Worm (Caenorhabditis elegans) whole organism, young adult: ENCODE data around the gene Y50D7A.1.

Source experiments
- B0019.2 ChIP-seq: fragments of 200-800 bp; sonication (Bioruptor generic); conservative IDR thresholded peaks from 2 replicates; pipeline ENCODE4 v1.3.6; 2022; ENCODE audit warnings: missing genetic modification reagents, missing genetic modification characterization, missing compliant biosample characterization
- B0035.1 ChIP-seq: sonication (generic microtip); optimal IDR thresholded peaks from 2 replicates; lab custom pipeline; 2016; ENCODE audit warnings: missing genetic modification characterization, mild to moderate bottlenecking, missing compliant biosample characterization, missing genotype, missing genetic modification reagents
- B0261.1 ChIP-seq: sonication (generic microtip); optimal IDR thresholded peaks from 2 replicates; lab custom pipeline; 2016; ENCODE audit warnings: mild to moderate bottlenecking, missing genetic modification characterization, moderate library complexity, missing compliant biosample characterization
- B0336.3 ChIP-seq: fragments of 200-800 bp; sonication (Bioruptor generic); IDR thresholded peaks from 2 replicates; pipeline ENCODE4 v1.3.6; 2022; ENCODE audit warnings: missing genetic modification characterization, missing compliant biosample characterization
- C17E4.6 ChIP-seq: fragments of 200-800 bp; sonication (Bioruptor generic); IDR thresholded peaks from 2 replicates; pipeline ENCODE4 v1.3.6; 2022; ENCODE audit warnings: missing genetic modification reagents, missing genetic modification characterization, missing compliant biosample characterization
- D2030.7 ChIP-seq: fragments of 200-800 bp; sonication (Bioruptor generic); IDR thresholded peaks from 2 replicates; pipeline ENCODE4 v1.3.6; 2022; ENCODE audit warnings: missing genetic modification reagents, missing genetic modification characterization, missing compliant biosample characterization
- F37B4.10 ChIP-seq: fragments of 200-800 bp; sonication (Bioruptor generic); IDR thresholded peaks from 2 replicates; pipeline ENCODE4 v1.3.6; 2022; ENCODE audit warnings: missing genetic modification characterization, missing compliant biosample characterization
- F55B11.4 ChIP-seq: sonication (generic microtip); optimal IDR thresholded peaks from 2 replicates; lab custom pipeline; 2016; ENCODE audit warnings: missing compliant biosample characterization, missing genetic modification characterization, borderline replicate concordance; ENCODE audit not compliant: insufficient read depth
- Y53F4B.3 ChIP-seq: fragments of 200-800 bp; sonication (Bioruptor generic); IDR thresholded peaks from 2 replicates; pipeline ENCODE4 v1.3.6; 2022; ENCODE audit warnings: missing genetic modification reagents, missing genetic modification characterization, missing compliant biosample characterization
- Y56A3A.18 ChIP-seq: fragments of 200-800 bp; sonication (Bioruptor generic); IDR thresholded peaks from 2 replicates; pipeline ENCODE4 v1.3.6; 2022; ENCODE audit warnings: missing genetic modification reagents, missing genetic modification characterization, missing compliant biosample characterization
- atf-7 ChIP-seq: sonication (generic microtip); optimal IDR thresholded peaks from 2 replicates; lab custom pipeline; 2017; ENCODE audit warnings: mild to moderate bottlenecking, missing genetic modification characterization, missing compliant biosample characterization
- attf-3 ChIP-seq: fragments of 200-800 bp; sonication (Bioruptor generic); conservative IDR thresholded peaks from 2 replicates; pipeline ENCODE4 v1.3.6; 2022; ENCODE audit warnings: missing genetic modification reagents, missing genetic modification characterization, missing compliant biosample characterization
- attf-6 ChIP-seq: fragments of 200-800 bp; sonication (Bioruptor generic); IDR thresholded peaks from 2 replicates; pipeline ENCODE4 v1.3.6; 2022; ENCODE audit warnings: missing genetic modification reagents, missing genetic modification characterization, missing compliant biosample characterization
- ccch-3 ChIP-seq: fragments of 200-800 bp; sonication (Bioruptor generic); optimal IDR thresholded peaks from 2 replicates; lab custom pipeline; 2018; ENCODE audit warnings: mild to moderate bottlenecking, missing genetic modification characterization, missing compliant biosample characterization
- cebp-2 ChIP-seq: fragments of 200-800 bp; sonication (Bioruptor generic); IDR thresholded peaks from 2 replicates; pipeline ENCODE4 v1.3.6; 2022; ENCODE audit warnings: missing genetic modification characterization, missing compliant biosample characterization
- ceh-100 ChIP-seq: fragments of 200-800 bp; sonication (Bioruptor generic); IDR thresholded peaks from 2 replicates; pipeline ENCODE4 v1.3.6; 2022; ENCODE audit warnings: missing genetic modification reagents, missing genetic modification characterization, missing compliant biosample characterization
- ceh-40 ChIP-seq: fragments of 200-800 bp; sonication (Bioruptor generic); IDR thresholded peaks from 2 replicates; pipeline ENCODE4 v1.3.6; 2022; ENCODE audit warnings: missing genetic modification characterization, missing compliant biosample characterization
- chd-7 ChIP-seq: sonication (generic microtip); optimal IDR thresholded peaks from 2 replicates; lab custom pipeline; 2016; ENCODE audit warnings: mild to moderate bottlenecking, missing genetic modification characterization, moderate library complexity, missing compliant biosample characterization
- efl-1 ChIP-seq: fragments of 150-350 bp; optimal IDR thresholded peaks from 2 replicates; lab custom pipeline; 2014; ENCODE audit warnings: missing biosample characterization, missing genetic modification reagents, missing genetic modification characterization
- hmg-1.2 ChIP-seq: fragments of 200-800 bp; sonication (Bioruptor generic); IDR thresholded peaks from 2 replicates; pipeline ENCODE4 v1.3.6; 2022; ENCODE audit warnings: missing genetic modification reagents, missing genetic modification characterization, missing compliant biosample characterization
- hmg-20 ChIP-seq: fragments of 200-800 bp; sonication (Bioruptor generic); IDR thresholded peaks from 2 replicates; pipeline ENCODE4 v1.3.6; 2022; ENCODE audit warnings: missing genetic modification reagents, missing genetic modification characterization, missing compliant biosample characterization
- hsf-1 ChIP-seq: fragments of 200-800 bp; sonication (Bioruptor generic); IDR thresholded peaks from 2 replicates; pipeline ENCODE4 v1.3.6; 2022; ENCODE audit warnings: missing genetic modification reagents, missing genetic modification characterization, missing compliant biosample characterization
- lag-1 ChIP-seq: fragments of 200-800 bp; sonication (Bioruptor generic); IDR thresholded peaks from 2 replicates; pipeline ENCODE4 v1.3.6; 2022; ENCODE audit warnings: missing genetic modification reagents, missing genetic modification characterization, missing compliant biosample characterization
- let-607 ChIP-seq, 2 experiments: fragments of 200-800 bp in 1 of 2; sonication (Bioruptor generic) in 1 of 2; sonication (generic microtip) in 1 of 2; optimal IDR thresholded peaks; 2 replicates each; lab custom pipeline; 2016 to 2018; ENCODE audit warnings: mild to moderate bottlenecking in 2 of 2, missing compliant biosample characterization in 2 of 2, missing genetic modification characterization in 2 of 2, moderate library complexity in 2 of 2, missing genotype in 1 of 2
- lin-35 ChIP-seq, 3 experiments: fragments of 150-350 bp in 2 of 3; sonication (generic microtip) in 1 of 3; optimal IDR thresholded peaks; 2 replicates each; lab custom pipeline; 2014 to 2018; ENCODE audit warnings: missing biosample characterization in 3 of 3, missing genetic modification characterization in 3 of 3, missing genetic modification reagents in 3 of 3
- lin-54 ChIP-seq: fragments of 200-800 bp; sonication (Bioruptor generic); optimal IDR thresholded peaks from 2 replicates; lab custom pipeline; 2018; ENCODE audit warnings: mild to moderate bottlenecking, missing genetic modification characterization, missing compliant biosample characterization
- madf-6 ChIP-seq: fragments of 200-800 bp; sonication (Bioruptor generic); IDR thresholded peaks from 2 replicates; pipeline ENCODE4 v1.3.6; 2022; ENCODE audit warnings: missing genetic modification reagents, missing genetic modification characterization, missing compliant biosample characterization
- mel-28 ChIP-seq: sonication (generic microtip); optimal IDR thresholded peaks from 2 replicates; lab custom pipeline; 2016; ENCODE audit warnings: borderline replicate concordance, mild to moderate bottlenecking, missing genetic modification characterization, missing compliant biosample characterization
- nfya-1 ChIP-seq: sonication (generic microtip); optimal IDR thresholded peaks from 2 replicates; lab custom pipeline; 2017; ENCODE audit warnings: antibody characterized with exemption, missing compliant biosample characterization, missing genetic modification characterization, borderline replicate concordance; ENCODE audit not compliant: insufficient read depth
- nfyb-1 ChIP-seq: fragments of 200-800 bp; sonication (Bioruptor generic); IDR thresholded peaks from 2 replicates; pipeline ENCODE4 v1.3.6; 2022; ENCODE audit warnings: missing genetic modification reagents, missing genetic modification characterization, missing compliant biosample characterization
- nhr-179 ChIP-seq: sonication (generic microtip); optimal IDR thresholded peaks from 2 replicates; lab custom pipeline; 2016; ENCODE audit warnings: mild to moderate bottlenecking, missing genetic modification characterization, missing compliant biosample characterization
- nhr-27 ChIP-seq: fragments of 200-800 bp; sonication (Bioruptor generic); optimal IDR thresholded peaks from 2 replicates; lab custom pipeline; 2018; ENCODE audit warnings: mild to moderate bottlenecking, missing genetic modification characterization, moderate library complexity, missing compliant biosample characterization
- rcor-1 ChIP-seq: fragments of 200-800 bp; sonication (Bioruptor generic); IDR thresholded peaks from 2 replicates; pipeline ENCODE4 v1.3.6; 2022; ENCODE audit warnings: missing genetic modification reagents, missing genetic modification characterization, missing compliant biosample characterization
- repo-1 ChIP-seq: sonication (generic microtip); optimal IDR thresholded peaks from 2 replicates; lab custom pipeline; 2017; ENCODE audit warnings: mild to moderate bottlenecking, missing genetic modification characterization, missing compliant biosample characterization
- rpc-1 ChIP-seq, 2 experiments: fragments of 150-350 bp in 1 of 2; sonication (generic microtip) in 1 of 2; optimal IDR thresholded peaks; 2 replicates each; lab custom pipeline; 2014 to 2018; ENCODE audit warnings: missing biosample characterization in 1 of 2, missing genetic modification characterization in 1 of 2, missing genetic modification reagents in 1 of 2, missing genotype in 1 of 2
- sdz-38 ChIP-seq: sonication (generic microtip); optimal IDR thresholded peaks from 2 replicates; lab custom pipeline; 2016; ENCODE audit warnings: missing genotype, missing genetic modification characterization, missing compliant biosample characterization
- sea-2 ChIP-seq: fragments of 200-800 bp; sonication (Bioruptor generic); IDR thresholded peaks from 2 replicates; pipeline ENCODE4 v1.3.6; 2022; ENCODE audit warnings: missing genetic modification characterization, missing compliant biosample characterization
- snpc-1.3 ChIP-seq: sonication (generic microtip); optimal IDR thresholded peaks from 2 replicates; lab custom pipeline; 2017; ENCODE audit warnings: missing genetic modification characterization, mild to moderate bottlenecking, missing compliant biosample characterization, antibody characterized with exemption, moderate library complexity, missing genotype, missing genetic modification reagents; ENCODE audit not compliant: insufficient read depth
- sptf-2 ChIP-seq: fragments of 200-800 bp; sonication (Bioruptor generic); optimal IDR thresholded peaks from 2 replicates; lab custom pipeline; 2018; ENCODE audit warnings: mild to moderate bottlenecking, missing genetic modification characterization, missing compliant biosample characterization
- unc-62 ChIP-seq: fragments of 150-350 bp; optimal IDR thresholded peaks from 2 replicates; lab custom pipeline; 2014; ENCODE audit warnings: missing biosample characterization, missing genetic modification reagents, missing genetic modification characterization
- zim-3 ChIP-seq: sonication (generic microtip); optimal IDR thresholded peaks from 2 replicates; lab custom pipeline; 2017; ENCODE audit warnings: mild to moderate bottlenecking, missing genetic modification characterization, moderate library complexity, missing compliant biosample characterization
- ztf-28 ChIP-seq: fragments of 200-800 bp; sonication (Bioruptor generic); IDR thresholded peaks from 2 replicates; pipeline ENCODE4 v1.3.6; 2022; ENCODE audit warnings: missing genetic modification reagents, missing genetic modification characterization, missing compliant biosample characterization

Gene Y50D7A.1

ce11 chrIII:292340-292739, at the start of gene Y50D7A.1:
Gene Y50D7A.1, plus strand, starts transcription at chrIII:292640.
- no peak for TF ChIP-seq lin-35 (GFP tag; optimal IDR thresholded peaks at IDR 0.05; lab: Kevin White, UChicago)
- TF ChIP-seq nhr-27, result no peak
- no peak for TF ChIP-seq B0019.2
- TF ChIP-seq attf-6 (GFP tag; lab: Robert Waterston, UW), result no peak
- no peak for TF ChIP-seq sdz-38 (tag; lab: Kevin White, UChicago)
- no peak for TF ChIP-seq ceh-100 (GFP tag; lab: Robert Waterston, UW)
- no peak for TF ChIP-seq B0336.3
- no peak for TF ChIP-seq mel-28
- TF ChIP-seq rpc-1 (optimal IDR thresholded peaks at IDR 0.05; lab: Kevin White, UChicago), result no peak
- TF ChIP-seq rpc-1 (tag; optimal IDR thresholded peaks at IDR 0.05; lab: Kevin White, UChicago), result no peak
- TF ChIP-seq atf-7 (tag; lab: Kevin White, UChicago), result no peak
- TF ChIP-seq efl-1 (GFP tag; lab: Kevin White, UChicago), result no peak
- no peak for TF ChIP-seq attf-3 (GFP tag; lab: Robert Waterston, UW)
- no peak for TF ChIP-seq Y53F4B.3
- no peak for TF ChIP-seq unc-62 (GFP tag; lab: Kevin White, UChicago)
- no peak for TF ChIP-seq nhr-179 (tag; lab: Kevin White, UChicago)
- no peak for TF ChIP-seq nfyb-1 (GFP tag; lab: Robert Waterston, UW)
- TF ChIP-seq ceh-40 (GFP tag; lab: Robert Waterston, UW), result no peak

DNA sequence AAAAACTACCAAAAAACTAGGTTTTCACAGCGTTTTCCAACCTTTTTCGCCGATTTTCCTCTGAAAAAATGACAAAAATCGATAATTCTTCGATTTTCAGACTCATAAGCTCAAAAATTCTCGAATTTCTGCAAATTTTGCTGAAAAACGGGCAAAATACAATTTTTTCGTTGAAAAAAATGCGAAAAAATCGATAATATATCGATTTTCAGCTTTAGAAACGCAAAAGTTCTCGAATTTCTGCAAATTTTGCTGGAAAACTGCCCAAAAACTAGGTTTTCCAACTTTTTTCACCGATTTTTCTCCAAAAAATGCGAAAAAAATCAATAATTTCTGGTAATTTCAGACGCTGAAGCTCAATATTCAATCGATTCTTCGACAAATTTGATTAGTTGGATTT, 41.0 kb upstream of the Y50D7A.1 start:
- no peak for TF ChIP-seq lag-1 (GFP tag; lab: Robert Waterston, UW)
- TF ChIP-seq attf-6 (GFP tag; lab: Robert Waterston, UW), result no peak

- TF ChIP-seq Y56A3A.18 (GFP tag; lab: Robert Waterston, UW), result no peak
- no peak for TF ChIP-seq hsf-1
- no peak for TF ChIP-seq hmg-20 (GFP tag; lab: Robert Waterston, UW)
- no peak for TF ChIP-seq B0035.1 (tag; lab: Kevin White, UChicago)
- no peak for TF ChIP-seq nhr-179 (tag; lab: Kevin White, UChicago)
- no peak for TF ChIP-seq sptf-2 (GFP tag; lab: Kevin White, UChicago)
- no peak for TF ChIP-seq F55B11.4 (tag; lab: Kevin White, UChicago)
- no peak for TF ChIP-seq lin-35 (GFP tag; optimal IDR thresholded peaks at IDR 0.05; lab: Kevin White, UChicago)
- TF ChIP-seq repo-1 (tag; lab: Kevin White, UChicago), result no peak
- TF ChIP-seq madf-6 (GFP tag; lab: Robert Waterston, UW), result no peak
- no peak for TF ChIP-seq hmg-1.2 (GFP tag; lab: Robert Waterston, UW)
- TF ChIP-seq rcor-1, result no peak
- TF ChIP-seq zim-3, result no peak
These were observed 38.2 kb upstream of the Y50D7A.1 start, which contains the start of gene Y50D7A.3 for ce11 chrIII:254235-254634. Gene Y50D7A.3, plus strand, starts transcription at chrIII:254535.

DNA sequence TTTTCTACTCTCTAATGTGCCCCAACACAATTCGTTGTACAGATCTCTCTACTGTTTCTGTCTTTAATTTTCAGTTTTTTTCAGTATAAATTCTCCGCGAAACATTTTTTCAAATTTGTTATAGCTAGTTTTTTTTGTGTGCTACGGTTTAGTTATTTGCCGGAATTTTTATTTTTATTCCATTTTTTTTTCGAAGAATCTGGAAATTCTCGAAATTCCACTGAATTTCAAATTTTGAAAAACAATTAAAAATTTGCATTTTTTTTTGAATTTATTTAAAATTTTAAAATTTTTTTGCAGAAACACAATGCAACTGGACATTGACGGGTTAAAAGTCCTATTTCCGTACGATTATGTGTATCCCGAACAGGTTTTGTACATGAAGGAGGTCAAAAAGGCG, 27.6 kb upstream of the Y50D7A.1 start, which contains the start of gene xpd-1:
TSS of gene xpd-1 (plus strand) at position 301 of the 400 bp plus-strand sequence.
- no peak for TF ChIP-seq cebp-2 (GFP tag; lab: Robert Waterston, UW)
- no peak for TF ChIP-seq zim-3
- TF ChIP-seq lin-54 (GFP tag; lab: Kevin White, UChicago), result no peak
- TF ChIP-seq C17E4.6 (GFP tag; lab: Robert Waterston, UW), result no peak
- no peak for TF ChIP-seq B0019.2
- no peak for TF ChIP-seq ztf-28 (GFP tag; lab: Robert Waterston, UW)
- TF ChIP-seq ccch-3 (GFP tag; lab: Kevin White, UChicago), result no peak
- no peak for TF ChIP-seq D2030.7 (GFP tag; lab: Robert Waterston, UW)
- no peak for TF ChIP-seq B0261.1
- no peak for TF ChIP-seq F37B4.10
- no peak for TF ChIP-seq ceh-40 (GFP tag; lab: Robert Waterston, UW)
- no peak for TF ChIP-seq nfya-1
- no peak for TF ChIP-seq let-607 (tag; optimal IDR thresholded peaks at IDR 0.05; lab: Kevin White, UChicago)
- TF ChIP-seq snpc-1.3 (tag; lab: Kevin White, UChicago), result no peak
- TF ChIP-seq rcor-1, result no peak
- no peak for TF ChIP-seq sea-2 (GFP tag; lab: Robert Waterston, UW)
- TF ChIP-seq chd-7, result no peak
- no peak for TF ChIP-seq Y53F4B.3
